Fruit fly (Drosophila melanogaster): ENCODE results near the gene CG10638.

dm6 chr3L:12456916-12457662 lies 44.0 kb downstream of the CG10638 start:
- TF ChIP-seq EcR (GFP tag; optimal IDR thresholded peaks at IDR 0.05) (no peak), CG8478 (optimal IDR thresholded peaks at IDR 0.05) (no peak), psq (optimal IDR thresholded peaks at IDR 0.05) (no peak), pan (optimal IDR thresholded peaks at IDR 0.05) (no peak), usp (GFP tag; optimal IDR thresholded peaks at IDR 0.05) (no peak)

Measured in whole organism.